Worm (Caenorhabditis elegans) whole organism, late embryonic: ENCODE data around the gene mtre-1.

ENCODE experiments used
- C08G9.2 ChIP-seq: sonication (generic microtip); optimal IDR thresholded peaks from 2 replicates; lab custom pipeline; 2016; ENCODE audit warnings: mild to moderate bottlenecking, missing genetic modification characterization, moderate library complexity, missing compliant biosample characterization
- C38D4.7 ChIP-seq: fragments of 200-800 bp; sonication (Bioruptor generic); optimal IDR thresholded peaks from 2 replicates; lab custom pipeline; 2018; ENCODE audit warnings: mild to moderate bottlenecking, missing genetic modification characterization, moderate library complexity, missing compliant biosample characterization
- F13H6.1 ChIP-seq: sonication (generic microtip); optimal IDR thresholded peaks from 2 replicates; lab custom pipeline; 2016; ENCODE audit warnings: missing genetic modification characterization, missing compliant biosample characterization
- Y22D7AL.16 ChIP-seq: sonication (generic microtip); optimal IDR thresholded peaks from 2 replicates; lab custom pipeline; 2016; ENCODE audit warnings: missing genetic modification characterization, missing compliant biosample characterization
- ahr-1 ChIP-seq: sonication (generic microtip); optimal IDR thresholded peaks from 2 replicates; lab custom pipeline; 2016; ENCODE audit warnings: missing genetic modification characterization, missing compliant biosample characterization
- ama-1 ChIP-seq: fragments of 150-350 bp; optimal IDR thresholded peaks from 2 replicates; lab custom pipeline; 2014
- ceh-18 ChIP-seq: sonication (generic microtip); optimal IDR thresholded peaks from 2 replicates; lab custom pipeline; 2016; ENCODE audit warnings: missing genetic modification characterization, missing compliant biosample characterization
- ceh-19 ChIP-seq: fragments of 200-800 bp; sonication (Bioruptor generic); optimal IDR thresholded peaks from 2 replicates; lab custom pipeline; 2018; ENCODE audit warnings: mild to moderate bottlenecking, missing genetic modification characterization, missing compliant biosample characterization
- ceh-22 ChIP-seq: sonication (generic microtip); optimal IDR thresholded peaks from 2 replicates; lab custom pipeline; 2017; ENCODE audit warnings: missing biosample characterization, missing genetic modification characterization
- ceh-24 ChIP-seq: sonication (generic microtip); optimal IDR thresholded peaks from 2 replicates; lab custom pipeline; 2016; ENCODE audit warnings: mild to moderate bottlenecking, missing genetic modification characterization, missing compliant biosample characterization
- ceh-30 ChIP-seq: fragments of 150-350 bp; optimal IDR thresholded peaks from 2 replicates; lab custom pipeline; 2014; ENCODE audit warnings: missing biosample characterization, missing genetic modification characterization
- ceh-31 ChIP-seq: sonication (generic microtip); optimal IDR thresholded peaks from 2 replicates; lab custom pipeline; 2016; ENCODE audit warnings: missing genetic modification characterization, missing compliant biosample characterization
- ceh-34 ChIP-seq: sonication (generic microtip); optimal IDR thresholded peaks from 2 replicates; lab custom pipeline; 2016; ENCODE audit warnings: mild to moderate bottlenecking, missing genetic modification characterization, missing compliant biosample characterization
- ceh-45 ChIP-seq: fragments of 200-800 bp; sonication (Bioruptor generic); IDR thresholded peaks from 2 replicates; pipeline ENCODE4 v1.3.6; 2022; ENCODE audit warnings: missing genetic modification reagents, missing genetic modification characterization, missing compliant biosample characterization
- ceh-48 ChIP-seq: sonication (generic microtip); optimal IDR thresholded peaks from 2 replicates; lab custom pipeline; 2016; ENCODE audit warnings: missing genetic modification characterization, inconsistent platforms, missing compliant biosample characterization
- che-1 ChIP-seq: sonication (generic microtip); optimal IDR thresholded peaks from 2 replicates; lab custom pipeline; 2016; ENCODE audit warnings: mild to moderate bottlenecking, missing genetic modification characterization, missing compliant biosample characterization
- dmd-4 ChIP-seq: sonication (generic microtip); optimal IDR thresholded peaks from 2 replicates; lab custom pipeline; 2016; ENCODE audit warnings: borderline replicate concordance, missing genetic modification characterization, missing compliant biosample characterization
- dve-1 ChIP-seq: sonication (generic microtip); optimal IDR thresholded peaks from 2 replicates; lab custom pipeline; 2017; ENCODE audit warnings: antibody characterized with exemption, mild to moderate bottlenecking, missing genetic modification characterization, missing compliant biosample characterization
- elt-2 ChIP-seq: sonication (generic microtip); optimal IDR thresholded peaks from 2 replicates; lab custom pipeline; 2016; ENCODE audit warnings: missing genetic modification reagents, missing genetic modification characterization, missing compliant biosample characterization
- elt-4 ChIP-seq: sonication (generic microtip); optimal IDR thresholded peaks from 2 replicates; lab custom pipeline; 2016; ENCODE audit warnings: missing genetic modification characterization, missing compliant biosample characterization
- eyg-1 ChIP-seq: sonication (generic microtip); optimal IDR thresholded peaks from 2 replicates; lab custom pipeline; 2016; ENCODE audit warnings: missing genotype, missing genetic modification characterization, missing compliant biosample characterization
- fax-1 ChIP-seq: sonication (generic microtip); optimal IDR thresholded peaks from 2 replicates; lab custom pipeline; 2016; ENCODE audit warnings: missing genotype, missing genetic modification characterization, missing compliant biosample characterization
- fkh-6 ChIP-seq: sonication (generic microtip); optimal IDR thresholded peaks from 2 replicates; lab custom pipeline; 2016; ENCODE audit warnings: missing genetic modification characterization, missing compliant biosample characterization
- gmeb-2 ChIP-seq: sonication (generic microtip); optimal IDR thresholded peaks from 2 replicates; lab custom pipeline; 2016; ENCODE audit warnings: missing genetic modification characterization, inconsistent platforms, missing compliant biosample characterization
- hlh-15 ChIP-seq: sonication (generic microtip); optimal IDR thresholded peaks from 2 replicates; lab custom pipeline; 2016; ENCODE audit warnings: missing genetic modification characterization, missing compliant biosample characterization
- hlh-30 ChIP-seq: sonication (generic microtip); optimal IDR thresholded peaks from 2 replicates; lab custom pipeline; 2017; ENCODE audit warnings: antibody characterized with exemption, missing genetic modification characterization, missing compliant biosample characterization; ENCODE audit not compliant: insufficient read depth
- lin-11 ChIP-seq: fragments of 200-800 bp; sonication (Bioruptor generic); optimal IDR thresholded peaks from 2 replicates; lab custom pipeline; 2018; ENCODE audit warnings: mild to moderate bottlenecking, missing genetic modification characterization, missing compliant biosample characterization
- nfya-1 ChIP-seq: sonication (generic microtip); optimal IDR thresholded peaks from 2 replicates; lab custom pipeline; 2017; ENCODE audit warnings: missing genetic modification characterization, mild to moderate bottlenecking, missing compliant biosample characterization, antibody characterized with exemption, moderate library complexity
- odd-2 ChIP-seq: sonication (generic microtip); optimal IDR thresholded peaks from 2 replicates; lab custom pipeline; 2017; ENCODE audit warnings: antibody characterized with exemption, mild to moderate bottlenecking, missing genetic modification characterization, missing compliant biosample characterization
- pat-9 ChIP-seq: fragments of 200-800 bp; sonication (Bioruptor generic); optimal IDR thresholded peaks from 2 replicates; lab custom pipeline; 2018; ENCODE audit warnings: mild to moderate bottlenecking, missing genetic modification characterization, moderate library complexity, missing compliant biosample characterization
- pha-2 ChIP-seq: sonication (generic microtip); optimal IDR thresholded peaks from 2 replicates; lab custom pipeline; 2017; ENCODE audit warnings: mild to moderate bottlenecking, missing genetic modification characterization, missing compliant biosample characterization
- pqm-1 ChIP-seq: sonication (generic microtip); optimal IDR thresholded peaks from 2 replicates; lab custom pipeline; 2016; ENCODE audit warnings: missing genetic modification characterization, missing compliant biosample characterization
- ref-2 ChIP-seq: sonication (generic microtip); optimal IDR thresholded peaks from 2 replicates; lab custom pipeline; 2016; ENCODE audit warnings: missing genetic modification characterization, missing compliant biosample characterization
- rnt-1 ChIP-seq: sonication (generic microtip); optimal IDR thresholded peaks from 2 replicates; lab custom pipeline; 2016; ENCODE audit warnings: missing genetic modification characterization, missing compliant biosample characterization
- sdc-2 ChIP-seq: sonication (generic microtip); optimal IDR thresholded peaks from 2 replicates; lab custom pipeline; 2016; ENCODE audit warnings: missing genotype, missing genetic modification characterization, missing compliant biosample characterization
- sox-2 ChIP-seq: fragments of 200-800 bp; sonication (Bioruptor generic); IDR thresholded peaks from 2 replicates; pipeline ENCODE4 v1.3.6; 2022; ENCODE audit warnings: missing genetic modification reagents, missing genetic modification characterization, missing compliant biosample characterization
- sox-4 ChIP-seq: sonication (generic microtip); optimal IDR thresholded peaks from 2 replicates; lab custom pipeline; 2017; ENCODE audit warnings: mild to moderate bottlenecking, missing genetic modification characterization, inconsistent platforms, missing compliant biosample characterization
- syd-9 ChIP-seq: sonication (generic microtip); optimal IDR thresholded peaks from 2 replicates; lab custom pipeline; 2016; ENCODE audit warnings: mild to moderate bottlenecking, missing genetic modification characterization, moderate library complexity, missing compliant biosample characterization
- tbx-2 ChIP-seq: sonication (generic microtip); optimal IDR thresholded peaks from 2 replicates; lab custom pipeline; 2016; ENCODE audit warnings: missing genetic modification characterization, missing compliant biosample characterization
- tbx-7 ChIP-seq: sonication (generic microtip); optimal IDR thresholded peaks from 2 replicates; lab custom pipeline; 2016; ENCODE audit warnings: missing genotype, missing genetic modification characterization, missing compliant biosample characterization
- unc-42 ChIP-seq: sonication (generic microtip); optimal IDR thresholded peaks from 2 replicates; lab custom pipeline; 2016; ENCODE audit warnings: missing genotype, missing genetic modification characterization, missing compliant biosample characterization
- unc-55 ChIP-seq: sonication (generic microtip); optimal IDR thresholded peaks from 2 replicates; lab custom pipeline; 2017; ENCODE audit warnings: missing biosample characterization, missing genetic modification reagents, missing genetic modification characterization
- ztf-16 ChIP-seq: sonication (generic microtip); optimal IDR thresholded peaks from 2 replicates; lab custom pipeline; 2017; ENCODE audit warnings: missing genetic modification characterization, missing compliant biosample characterization

Gene mtre-1

DNA sequence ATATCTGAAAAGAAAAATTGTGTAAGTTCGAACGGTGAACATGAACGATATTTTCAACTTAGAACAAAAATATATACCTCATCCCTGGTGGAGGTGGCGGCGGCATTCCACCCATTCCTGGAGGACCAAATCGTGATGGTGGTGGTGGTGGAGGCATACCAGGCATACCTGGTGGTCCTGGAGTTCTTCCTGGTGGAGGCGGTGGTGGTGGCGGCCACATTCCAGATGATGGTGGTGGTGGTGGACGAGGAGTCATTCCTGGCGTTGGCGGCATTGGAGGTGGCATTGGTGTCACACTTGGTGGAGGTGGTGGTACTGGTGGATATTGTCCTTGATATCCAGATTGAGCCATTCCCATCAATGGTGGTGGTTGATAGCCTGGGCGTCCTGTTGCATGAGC lies 15.8 kb downstream of the mtre-1 start:
- TF ChIP-seq rnt-1 (tag; lab: Kevin White, UChicago), result no peak
- TF ChIP-seq ahr-1 (tag; lab: Kevin White, UChicago), result no peak
- TF ChIP-seq ceh-48, result no peak
- no peak for TF ChIP-seq pha-2
- no peak for TF ChIP-seq ceh-45 (GFP tag; lab: Robert Waterston, UW)
- TF ChIP-seq elt-4 (tag; lab: Kevin White, UChicago), result no peak
- no peak for TF ChIP-seq fkh-6 (tag; lab: Kevin White, UChicago)
- no peak for TF ChIP-seq ceh-34 (tag; lab: Kevin White, UChicago)
- TF ChIP-seq ceh-24 (tag; lab: Kevin White, UChicago), result no peak
- no peak for TF ChIP-seq C38D4.7
- TF ChIP-seq, all 69 proteins: peak for 0

DNA sequence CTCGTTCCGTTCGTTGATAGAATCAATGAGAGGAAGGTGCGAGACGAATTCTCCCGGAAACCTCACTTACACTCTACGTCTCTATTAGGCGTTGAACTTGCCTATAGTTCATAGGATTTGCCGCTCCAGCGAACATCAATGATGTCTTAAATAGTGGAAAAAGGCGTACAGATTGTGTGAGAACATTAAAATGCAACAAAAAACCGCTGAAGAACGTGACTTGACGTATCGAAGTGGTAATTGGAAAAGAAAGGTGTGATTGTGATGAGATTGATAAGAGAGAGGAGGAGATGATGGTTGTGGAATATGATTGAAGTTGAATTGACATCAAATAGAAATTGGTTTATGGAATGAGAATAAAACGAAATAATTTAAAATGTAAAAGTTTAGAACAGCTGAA lies 16.4 kb downstream of the mtre-1 start:
- TF ChIP-seq che-1 (tag; lab: Kevin White, UChicago) (no peak), lin-11 (tag; lab: Kevin White, UChicago) (no peak), nfya-1 (tag; lab: Kevin White, UChicago) (no peak), pat-9 (no peak), sox-2 (no peak)

DNA sequence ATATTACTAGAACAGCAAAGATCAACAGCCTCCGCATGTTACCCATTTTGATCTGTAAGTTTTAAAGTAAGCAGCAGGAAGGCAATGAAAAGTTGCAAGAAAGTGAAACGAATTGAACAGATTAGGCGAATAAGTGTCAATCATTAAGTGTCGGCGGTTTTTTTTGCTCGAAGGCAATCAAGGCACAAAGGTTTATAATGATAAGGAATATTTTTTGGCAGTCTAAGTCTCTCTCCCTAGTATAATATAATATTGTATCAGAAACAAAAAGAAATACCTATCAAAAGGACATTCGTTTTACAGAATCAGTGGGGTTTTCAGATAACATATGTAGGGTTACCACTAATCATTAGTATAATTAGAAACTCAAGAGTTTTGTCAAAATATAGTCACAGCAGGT lies 17.7 kb downstream of the mtre-1 start, which contains the start of gene nrf-6:
TSS of gene nrf-6 (minus strand) at position 52 of the 400 bp plus-strand sequence.
- TF ChIP-seq elt-2 (tag; lab: Kevin White, UChicago) (peak; percentile 80), sox-2 (no peak)
- TF ChIP-seq, all 69 proteins: peak for 1

DNA sequence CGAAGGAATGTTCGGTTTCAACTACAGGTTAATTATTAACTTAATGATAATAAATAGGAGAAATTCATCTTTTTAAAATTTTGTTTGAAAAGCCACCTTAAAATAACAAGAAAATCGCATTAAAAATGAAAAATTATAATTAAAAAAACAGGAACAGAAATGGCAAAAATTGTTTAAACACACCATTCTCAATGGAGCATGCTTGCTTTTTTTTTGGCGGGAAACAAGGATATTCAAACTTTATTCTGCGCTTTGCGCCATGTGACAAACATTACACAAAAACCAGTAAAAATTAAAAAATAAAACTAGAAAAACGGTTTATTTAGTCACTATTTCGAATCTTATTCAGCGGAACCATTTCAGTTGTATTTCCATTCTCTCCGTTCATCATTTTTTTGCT lies 21.6 kb downstream of the mtre-1 start:
- TF ChIP-seq tbx-2 (no peak), elt-2 (tag; lab: Kevin White, UChicago) (no peak), ref-2 (tag; lab: Kevin White, UChicago) (no peak), Y22D7AL.16 (no peak), dmd-4 (tag; lab: Kevin White, UChicago) (no peak), che-1 (tag; lab: Kevin White, UChicago) (no peak), ztf-16 (tag; lab: Kevin White, UChicago) (no peak), ceh-18 (tag; lab: Kevin White, UChicago) (no peak), C38D4.7 (no peak), nfya-1 (tag; lab: Kevin White, UChicago) (no peak), F13H6.1 (tag; lab: Kevin White, UChicago) (no peak), sox-2 (no peak), gmeb-2 (no peak), ceh-31 (no peak), pha-2 (no peak)

- TF ChIP-seq sox-4 (tag; lab: Kevin White, UChicago), result peak; percentile 40
- peak; percentile 79 for TF ChIP-seq unc-42 (tag; lab: Kevin White, UChicago)
- no peak for TF ChIP-seq ceh-22 (tag; lab: Kevin White, UChicago)
- TF ChIP-seq ama-1, result no peak
- TF ChIP-seq tbx-2, result peak; percentile 93
- peak; percentile 67 for TF ChIP-seq syd-9
- TF ChIP-seq C08G9.2 (tag; lab: Kevin White, UChicago), result peak; percentile 60
- peak; percentile 90 for TF ChIP-seq nfya-1 (tag; lab: Kevin White, UChicago)
- peak; percentile 33 for TF ChIP-seq hlh-30 (tag; lab: Kevin White, UChicago)
- peak; percentile 81 for TF ChIP-seq dve-1
- peak; percentile 90 for TF ChIP-seq ceh-18 (tag; lab: Kevin White, UChicago)
- no peak for TF ChIP-seq ceh-30 (tag; lab: Kevin White, UChicago)
- no peak for TF ChIP-seq gmeb-2
- TF ChIP-seq unc-55, result peak; percentile 63
- peak; percentile 79 for TF ChIP-seq ceh-31
- no peak for TF ChIP-seq odd-2 (tag; lab: Kevin White, UChicago)
- TF ChIP-seq dmd-4 (tag; lab: Kevin White, UChicago), result no peak
- TF ChIP-seq fax-1 (tag; lab: Kevin White, UChicago), result peak; percentile 9
- TF ChIP-seq ceh-19 (GFP tag; lab: Kevin White, UChicago), result peak; percentile 82
- no peak for TF ChIP-seq ztf-16 (tag; lab: Kevin White, UChicago)
- peak; percentile 83 for TF ChIP-seq F13H6.1 (tag; lab: Kevin White, UChicago)
- TF ChIP-seq lin-11 (tag; lab: Kevin White, UChicago), result no peak
- TF ChIP-seq tbx-7 (tag; lab: Kevin White, UChicago), result no peak
- TF ChIP-seq elt-2 (tag; lab: Kevin White, UChicago), result peak; percentile 62
- TF ChIP-seq ahr-1 (tag; lab: Kevin White, UChicago), result no peak
- TF ChIP-seq hlh-15, result no peak
- TF ChIP-seq pqm-1 (tag; lab: Kevin White, UChicago), result peak; percentile 36
- peak; percentile 39 for TF ChIP-seq eyg-1 (tag; lab: Kevin White, UChicago)
- TF ChIP-seq sdc-2 (tag; lab: Kevin White, UChicago), result peak; percentile 54
These were observed 22.1 kb downstream of the mtre-1 start for ce11 chrII:8028246-8028694.
